Worm (Caenorhabditis elegans): Measurements from ENCODE around the gene Y22D7AL.10.
A peak's percentile ranks its signal among the peaks of the same experiment; 100 is the strongest.

Gene Y22D7AL.10

ce11 chrIII:1619890-1620289 is 1.2 kb upstream of the Y22D7AL.10 start:
- no peak for TF ChIP-seq nhr-10 (tag; optimal IDR thresholded peaks at IDR 0.05)
- no peak for TF ChIP-seq ceh-16 (tag; optimal IDR thresholded peaks at IDR 0.05)
- no peak for TF ChIP-seq blmp-1 (tag; optimal IDR thresholded peaks at IDR 0.05; ENCODE audit: insufficient read depth)
- no peak for TF ChIP-seq unc-55 (GFP tag; optimal IDR thresholded peaks at IDR 0.05)
- TF ChIP-seq nhr-25 (tag; optimal IDR thresholded peaks at IDR 0.05) = no peak
- TF ChIP-seq mdl-1 (tag; optimal IDR thresholded peaks at IDR 0.05) = no peak
- no peak for TF ChIP-seq lin-13 (GFP tag; optimal IDR thresholded peaks at IDR 0.05)
- TF ChIP-seq nhr-12 (tag; optimal IDR thresholded peaks at IDR 0.05) = no peak
- no peak for TF ChIP-seq F13H6.1 (tag; optimal IDR thresholded peaks at IDR 0.05)
- no peak for TF ChIP-seq nhr-23 (tag; optimal IDR thresholded peaks at IDR 0.05)
- TF ChIP-seq sma-9 (GFP tag; optimal IDR thresholded peaks at IDR 0.05) = no peak
- TF ChIP-seq sma-9 (tag; optimal IDR thresholded peaks at IDR 0.05) = no peak
- TF ChIP-seq ZK546.5 (tag; optimal IDR thresholded peaks at IDR 0.05) = no peak
- no peak for TF ChIP-seq sma-3 (GFP tag; optimal IDR thresholded peaks at IDR 0.05)
- TF ChIP-seq unc-39 (tag; optimal IDR thresholded peaks at IDR 0.05) = no peak

DNA sequence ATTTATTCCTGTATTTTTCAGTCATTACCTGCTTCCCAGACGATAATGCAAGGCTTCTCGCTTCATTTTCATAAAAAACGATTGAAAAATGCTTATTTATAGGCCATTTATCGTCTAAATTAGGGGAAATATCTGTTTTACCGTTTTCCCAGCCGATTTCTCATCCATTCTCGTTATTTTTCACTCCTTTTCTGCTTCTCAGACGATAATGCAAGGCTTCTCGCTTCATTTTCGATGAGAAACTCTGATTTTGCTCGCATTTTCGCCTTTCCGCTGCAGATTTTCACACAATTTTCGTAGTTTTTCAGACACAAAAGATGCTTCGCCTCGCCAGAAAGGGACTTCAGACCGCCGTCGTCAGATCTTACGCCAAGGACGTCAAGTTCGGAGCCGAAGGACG is 713 bp upstream of the Y22D7AL.10 start, which contains the start of gene hsp-60:
Gene hsp-60, plus strand, starts transcription at position 301 of the 400 bp plus-strand sequence.
- TF ChIP-seq lin-11 (tag; optimal IDR thresholded peaks at IDR 0.05) (no peak), alr-1 (tag; optimal IDR thresholded peaks at IDR 0.05) (no peak), blmp-1 (tag; optimal IDR thresholded peaks at IDR 0.05; ENCODE audit: insufficient read depth) (no peak), nhr-10 (tag; optimal IDR thresholded peaks at IDR 0.05) (no peak), elt-1 (tag; optimal IDR thresholded peaks at IDR 0.05) (no peak), unc-62 (GFP tag; optimal IDR thresholded peaks at IDR 0.05) (no peak), crh-2 (tag; optimal IDR thresholded peaks at IDR 0.05) (no peak), nhr-23 (tag; optimal IDR thresholded peaks at IDR 0.05) (no peak), lsy-2 (tag; optimal IDR thresholded peaks at IDR 0.05) (no peak)

- no peak for TF ChIP-seq nhr-6 (tag; optimal IDR thresholded peaks at IDR 0.05)
- no peak for TF ChIP-seq unc-62 (GFP tag; optimal IDR thresholded peaks at IDR 0.05)
- TF ChIP-seq mbf-1 (tag; optimal IDR thresholded peaks at IDR 0.05) = no peak
- no peak for TF ChIP-seq nhr-129 (tag; optimal IDR thresholded peaks at IDR 0.05)
- no peak for TF ChIP-seq ztf-11 (tag; optimal IDR thresholded peaks at IDR 0.05)
- TF ChIP-seq blmp-1 (tag; optimal IDR thresholded peaks at IDR 0.05; ENCODE audit: insufficient read depth) = no peak
- TF ChIP-seq sma-3 (GFP tag; optimal IDR thresholded peaks at IDR 0.05) = no peak
Observed at ce11 chrIII:1618312-1618711, 417 bp downstream of the Y22D7AL.10 start.

DNA sequence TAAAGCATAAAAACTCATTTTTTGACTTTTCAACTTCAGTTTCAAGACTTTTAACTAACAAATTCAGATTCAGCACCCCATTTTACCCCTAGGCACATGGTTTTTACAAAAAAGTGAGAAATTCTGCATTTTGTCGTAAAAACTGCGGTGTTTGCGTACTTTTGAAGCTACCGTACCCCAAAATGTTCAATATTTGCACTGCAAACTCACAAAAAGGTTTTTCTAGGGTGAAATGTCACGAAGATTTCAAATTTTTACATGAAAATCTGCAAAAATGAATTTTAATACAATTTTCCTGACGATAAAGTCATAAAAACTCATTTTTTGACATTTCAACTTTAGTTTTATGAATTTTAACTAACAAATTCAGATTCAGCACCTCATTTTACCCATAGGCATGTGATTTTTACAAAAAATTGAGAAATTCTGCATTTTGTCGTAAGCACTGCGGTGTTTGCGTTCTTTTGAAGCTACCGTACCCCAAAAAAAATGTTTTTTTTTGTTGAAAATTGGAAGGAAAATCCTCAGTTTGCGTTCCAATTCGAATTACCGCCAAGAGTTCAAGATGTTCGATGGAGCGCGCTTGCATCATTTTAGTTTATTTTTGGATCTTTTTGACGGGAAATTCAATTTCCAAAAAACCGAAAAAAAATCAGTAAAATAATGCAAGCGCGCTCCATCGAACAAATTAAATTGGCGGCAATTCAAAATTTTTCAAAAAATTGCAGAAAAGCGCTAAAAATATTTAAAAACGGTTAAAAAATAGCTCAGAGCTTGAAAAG is 2.3 kb downstream of the Y22D7AL.10 start:
- peak; percentile 82 for TF ChIP-seq ztf-4 (tag; optimal IDR thresholded peaks at IDR 0.05)
- TF ChIP-seq sem-4 (tag; optimal IDR thresholded peaks at IDR 0.05) = no peak
- no peak for TF ChIP-seq alr-1 (tag; optimal IDR thresholded peaks at IDR 0.05)
- no peak for TF ChIP-seq nhr-6 (tag; optimal IDR thresholded peaks at IDR 0.05)
- peak; percentile 47 for TF ChIP-seq gmeb-1 (tag; optimal IDR thresholded peaks at IDR 0.05)
- no peak for TF ChIP-seq elt-3 (tag; optimal IDR thresholded peaks at IDR 0.05)
- TF ChIP-seq mab-5 (tag; optimal IDR thresholded peaks at IDR 0.05) = no peak
- peak; percentile 84 for TF ChIP-seq ama-1 (optimal IDR thresholded peaks at IDR 0.05)
- no peak for TF ChIP-seq ceh-82 (tag; optimal IDR thresholded peaks at IDR 0.05)
- no peak for TF ChIP-seq unc-62 (GFP tag; optimal IDR thresholded peaks at IDR 0.05)
- peak; percentile 18 for TF ChIP-seq C34F6.9 (tag; optimal IDR thresholded peaks at IDR 0.05)
- peak; percentile 52 to 86 for TF ChIP-seq lsy-2 (tag; optimal IDR thresholded peaks at IDR 0.05)
- TF ChIP-seq nhr-10 (tag; optimal IDR thresholded peaks at IDR 0.05) = no peak
- TF ChIP-seq unc-55 (GFP tag; optimal IDR thresholded peaks at IDR 0.05) = no peak
- TF ChIP-seq Y55F3AM.14 (GFP tag; optimal IDR thresholded peaks at IDR 0.05) = peak; percentile 49
- no peak for TF ChIP-seq fos-1 (tag; optimal IDR thresholded peaks at IDR 0.05)
- peak; percentile 26 for TF ChIP-seq sma-3 (GFP tag; optimal IDR thresholded peaks at IDR 0.05)
- TF ChIP-seq lin-13 (GFP tag; optimal IDR thresholded peaks at IDR 0.05) = peak; percentile 77
- no peak for TF ChIP-seq R02D3.7 (tag; optimal IDR thresholded peaks at IDR 0.05)
- no peak for TF ChIP-seq zag-1 (tag; optimal IDR thresholded peaks at IDR 0.05)
- no peak for TF ChIP-seq nhr-77 (tag; optimal IDR thresholded peaks at IDR 0.05)
- peak; percentile 20 for TF ChIP-seq F13H6.1 (tag; optimal IDR thresholded peaks at IDR 0.05)
- peak; percentile 45 for TF ChIP-seq nhr-25 (tag; optimal IDR thresholded peaks at IDR 0.05)
- TF ChIP-seq unc-39 (tag; optimal IDR thresholded peaks at IDR 0.05) = no peak
- TF ChIP-seq lin-11 (tag; optimal IDR thresholded peaks at IDR 0.05) = no peak
- TF ChIP-seq nhr-11 (tag; optimal IDR thresholded peaks at IDR 0.05) = no peak
- no peak for TF ChIP-seq peb-1 (tag; optimal IDR thresholded peaks at IDR 0.05)
- TF ChIP-seq ceh-16 (tag; optimal IDR thresholded peaks at IDR 0.05) = no peak
- no peak for TF ChIP-seq ztf-1 (GFP tag; conservative IDR thresholded peaks at IDR 0.05)
- no peak for TF ChIP-seq lin-39 (tag; optimal IDR thresholded peaks at IDR 0.05)
- no peak for TF ChIP-seq skn-1 (tag; optimal IDR thresholded peaks at IDR 0.05)
- TF ChIP-seq sma-9 (GFP tag; optimal IDR thresholded peaks at IDR 0.05) = no peak
- TF ChIP-seq sma-9 (tag; optimal IDR thresholded peaks at IDR 0.05) = no peak
- TF ChIP-seq nhr-12 (tag; optimal IDR thresholded peaks at IDR 0.05) = no peak
- TF ChIP-seq nhr-237 (tag; optimal IDR thresholded peaks at IDR 0.05) = no peak

All from whole organism, L2 larva.